Worm (Caenorhabditis elegans) whole organism, late embryonic: Measurements from ENCODE around the gene F18E3.10.

ENCODE experiments used
- ama-1 ChIP-seq: fragments of 150-350 bp; optimal IDR thresholded peaks from 2 replicates; lab custom pipeline; 2014
- ceh-9 ChIP-seq: sonication (generic microtip); optimal IDR thresholded peaks from 2 replicates; lab custom pipeline; 2016; ENCODE audit warnings: mild to moderate bottlenecking, missing genetic modification characterization, inconsistent platforms, missing compliant biosample characterization
- dmd-4 ChIP-seq: sonication (generic microtip); optimal IDR thresholded peaks from 2 replicates; lab custom pipeline; 2016; ENCODE audit warnings: borderline replicate concordance, missing genetic modification characterization, missing compliant biosample characterization
- dve-1 ChIP-seq: sonication (generic microtip); optimal IDR thresholded peaks from 2 replicates; lab custom pipeline; 2017; ENCODE audit warnings: antibody characterized with exemption, mild to moderate bottlenecking, missing genetic modification characterization, missing compliant biosample characterization
- elt-2 ChIP-seq: sonication (generic microtip); optimal IDR thresholded peaks from 2 replicates; lab custom pipeline; 2016; ENCODE audit warnings: missing genetic modification reagents, missing genetic modification characterization, missing compliant biosample characterization
- fkh-6 ChIP-seq: sonication (generic microtip); optimal IDR thresholded peaks from 2 replicates; lab custom pipeline; 2016; ENCODE audit warnings: missing genetic modification characterization, missing compliant biosample characterization
- lin-11 ChIP-seq: fragments of 200-800 bp; sonication (Bioruptor generic); optimal IDR thresholded peaks from 2 replicates; lab custom pipeline; 2018; ENCODE audit warnings: mild to moderate bottlenecking, missing genetic modification characterization, missing compliant biosample characterization
- nhr-11 ChIP-seq: fragments of 150-350 bp; optimal IDR thresholded peaks from 2 replicates; lab custom pipeline; 2014; ENCODE audit warnings: missing biosample characterization, missing genetic modification characterization
- nhr-232 ChIP-seq: sonication (generic microtip); optimal IDR thresholded peaks from 2 replicates; lab custom pipeline; 2016; ENCODE audit warnings: missing genetic modification characterization, missing compliant biosample characterization
- pqm-1 ChIP-seq: sonication (generic microtip); optimal IDR thresholded peaks from 2 replicates; lab custom pipeline; 2016; ENCODE audit warnings: missing genetic modification characterization, missing compliant biosample characterization
- rnt-1 ChIP-seq: sonication (generic microtip); optimal IDR thresholded peaks from 2 replicates; lab custom pipeline; 2016; ENCODE audit warnings: missing genetic modification characterization, missing compliant biosample characterization

- no peak for TF ChIP-seq pqm-1 (tag; lab: Kevin White, UChicago)
- TF ChIP-seq rnt-1: no peak
- no peak for TF ChIP-seq ama-1
- no peak for TF ChIP-seq elt-2 (tag; lab: Kevin White, UChicago)
- TF ChIP-seq dmd-4: no peak
- TF ChIP-seq fkh-6 (tag; lab: Kevin White, UChicago): no peak
- TF ChIP-seq dve-1 (tag; lab: Kevin White, UChicago): no peak
- no peak for TF ChIP-seq nhr-232 (tag; lab: Kevin White, UChicago)
- TF ChIP-seq lin-11 (tag; lab: Kevin White, UChicago): no peak
- no peak for TF ChIP-seq ceh-9
- TF ChIP-seq nhr-11: no peak
These were observed 25.1 kb upstream of the F18E3.10 start, which contains the start of gene try-12 for ce11 chrV:7449303-7449827.
